Worm (Caenorhabditis elegans): ENCODE measurements around the gene T05A7.12.

Gene T05A7.12

ce11 chrII:4657370-4657769 is 5.7 kb downstream of the T05A7.12 start:
- TF ChIP-seq pros-1 (tag; optimal IDR thresholded peaks at IDR 0.05) = no peak

DNA sequence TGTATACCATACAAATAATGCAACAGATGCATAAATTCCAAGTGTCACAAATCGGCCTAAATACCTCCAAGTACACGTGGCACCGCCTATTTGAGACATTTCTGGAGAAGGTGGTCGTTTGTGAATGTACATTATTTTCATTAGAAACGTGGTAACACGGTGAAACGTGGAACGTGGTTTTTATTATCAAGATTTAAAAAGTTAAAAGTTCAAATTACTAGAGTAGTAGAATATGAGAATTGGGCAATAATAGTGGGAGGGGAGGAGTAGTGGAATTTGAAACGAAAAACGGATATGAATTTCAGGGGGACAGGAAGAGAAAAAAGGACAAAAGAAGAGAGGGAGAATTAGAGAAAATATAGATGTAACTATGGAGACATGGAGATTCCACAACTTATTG is 7.3 kb downstream of the T05A7.12 start, which contains the start of gene fut-6:
TSS of gene fut-6 (minus strand) at position 101 of the 400 bp plus-strand sequence.
- TF ChIP-seq ceh-18 (tag; optimal IDR thresholded peaks at IDR 0.05) (no peak), hlh-6 (tag; optimal IDR thresholded peaks at IDR 0.05) (no peak), ttx-3 (tag; optimal IDR thresholded peaks at IDR 0.05) (no peak), lin-11 (tag; optimal IDR thresholded peaks at IDR 0.05) (no peak), nfya-1 (tag; optimal IDR thresholded peaks at IDR 0.05) (no peak), lim-6 (tag; optimal IDR thresholded peaks at IDR 0.05) (no peak), C08G9.2 (tag; optimal IDR thresholded peaks at IDR 0.05) (no peak), ceh-6 (GFP tag; optimal IDR thresholded peaks at IDR 0.05) (no peak), ztf-16 (tag; optimal IDR thresholded peaks at IDR 0.05) (no peak), hlh-15 (tag; optimal IDR thresholded peaks at IDR 0.05) (no peak), ceh-2 (tag; optimal IDR thresholded peaks at IDR 0.05) (no peak), odd-2 (tag; optimal IDR thresholded peaks at IDR 0.05) (no peak), ceh-48 (tag; optimal IDR thresholded peaks at IDR 0.05) (no peak), unc-55 (GFP tag; optimal IDR thresholded peaks at IDR 0.05) (no peak), npax-4 (tag; optimal IDR thresholded peaks at IDR 0.05) (no peak)

- TF ChIP-seq pax-1 (tag; optimal IDR thresholded peaks at IDR 0.05) = peak; percentile 8
- no peak for TF ChIP-seq pat-9 (tag; optimal IDR thresholded peaks at IDR 0.05)
These were observed 13.0 kb downstream of the T05A7.12 start for ce11 chrII:4650072-4650471.

DNA sequence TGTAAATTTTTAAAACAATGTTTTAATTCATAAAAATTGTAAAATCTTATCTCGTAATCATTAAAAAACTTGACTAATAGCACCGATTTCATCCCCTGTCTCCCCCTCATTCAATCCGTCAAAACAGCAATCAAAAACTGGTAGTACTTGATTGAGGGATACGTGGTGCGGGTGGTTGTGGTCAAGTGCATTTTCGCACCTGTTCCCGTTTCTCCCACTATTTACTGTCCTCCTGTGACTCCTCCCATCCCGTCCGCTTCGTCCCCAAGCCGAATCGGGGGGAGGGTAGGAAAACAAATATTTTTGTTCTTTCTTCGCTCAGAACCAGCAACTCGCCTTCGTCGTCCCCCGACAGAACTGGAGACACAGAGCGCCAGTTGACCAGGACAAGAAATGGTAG is 14.3 kb downstream of the T05A7.12 start, which contains the start of gene lgc-27:
TSS of gene lgc-27 (plus strand) at position 301 of the 400 bp plus-strand sequence.
- TF ChIP-seq tbx-2 (tag; optimal IDR thresholded peaks at IDR 0.05) (peak; percentile 44), ceh-34 (tag; optimal IDR thresholded peaks at IDR 0.05) (no peak)

DNA sequence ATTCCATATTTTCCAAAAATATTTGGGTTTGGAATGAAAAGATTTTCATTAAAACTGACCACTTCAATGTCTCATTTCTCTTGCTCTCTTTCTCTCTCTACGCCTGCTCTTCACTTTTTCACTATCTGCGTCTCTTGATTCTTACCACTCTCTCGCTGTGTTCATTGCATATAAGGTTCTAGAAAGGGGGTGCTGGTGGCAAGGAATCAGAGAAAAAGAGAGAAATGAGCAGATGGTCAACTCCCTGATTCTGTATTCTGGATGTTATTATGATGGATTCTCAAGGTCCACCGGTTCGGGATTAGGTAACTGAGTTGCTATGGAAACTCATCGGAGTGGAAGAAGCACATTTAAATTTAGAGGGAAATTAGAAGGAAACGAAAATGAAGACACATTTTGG is 22.3 kb downstream of the T05A7.12 start:
- peak; percentile 22 for TF ChIP-seq ref-2 (tag; optimal IDR thresholded peaks at IDR 0.05)
- no peak for TF ChIP-seq C08G9.2 (tag; optimal IDR thresholded peaks at IDR 0.05)
- TF ChIP-seq fkh-6 (tag; optimal IDR thresholded peaks at IDR 0.05) = no peak
- peak; percentile 38 for TF ChIP-seq nfya-1 (tag; optimal IDR thresholded peaks at IDR 0.05)

ce11 chrII:4638891-4639290 is 24.2 kb downstream of the T05A7.12 start:
- TF ChIP-seq tbx-2 (tag; optimal IDR thresholded peaks at IDR 0.05) = no peak

ce11 chrII:4638241-4638640 is 24.8 kb downstream of the T05A7.12 start, which contains the start of gene che-10:
che-10 (minus strand) TSS chrII:4638341.
- TF ChIP-seq fkh-6 (tag; optimal IDR thresholded peaks at IDR 0.05) (no peak), F13H6.1 (tag; optimal IDR thresholded peaks at IDR 0.05) (no peak), nfya-1 (tag; optimal IDR thresholded peaks at IDR 0.05) (no peak)

ce11 chrII:4631479-4631878 is 31.6 kb downstream of the T05A7.12 start:
- TF ChIP-seq ceh-18 (tag; optimal IDR thresholded peaks at IDR 0.05) (no peak), fkh-10 (GFP tag; optimal IDR thresholded peaks at IDR 0.05) (no peak), rnt-1 (tag; optimal IDR thresholded peaks at IDR 0.05) (no peak), tbx-2 (tag; optimal IDR thresholded peaks at IDR 0.05) (no peak), hlh-13 (GFP tag; optimal IDR thresholded peaks at IDR 0.05) (no peak), dve-1 (tag; optimal IDR thresholded peaks at IDR 0.05) (no peak), syd-9 (tag; optimal IDR thresholded peaks at IDR 0.05) (no peak), C38D4.7 (GFP tag; optimal IDR thresholded peaks at IDR 0.05) (no peak), sdc-2 (tag; optimal IDR thresholded peaks at IDR 0.05) (no peak), pat-9 (tag; optimal IDR thresholded peaks at IDR 0.05) (no peak), unc-55 (GFP tag; optimal IDR thresholded peaks at IDR 0.05) (no peak), ceh-30 (tag; optimal IDR thresholded peaks at IDR 0.05) (no peak), zip-5 (tag; optimal IDR thresholded peaks at IDR 0.05) (no peak), unc-3 (GFP tag; conservative IDR thresholded peaks at IDR 0.05) (no peak), unc-3 (tag; optimal IDR thresholded peaks at IDR 0.05) (no peak), ttx-3 (tag; optimal IDR thresholded peaks at IDR 0.05) (no peak)

All from whole organism, late embryonic.